Worm (Caenorhabditis elegans) whole organism, early embryonic: ENCODE measurements around the gene F55G7.5.

Experiments
- B0310.2 ChIP-seq: sonication (generic microtip); optimal IDR thresholded peaks from 2 replicates; lab custom pipeline; 2016; ENCODE audit warnings: mild to moderate bottlenecking, missing genetic modification characterization, missing compliant biosample characterization
- F13C5.2 ChIP-seq: sonication (generic microtip); optimal IDR thresholded peaks from 2 replicates; lab custom pipeline; 2017; ENCODE audit warnings: mild to moderate bottlenecking, missing genetic modification characterization, inconsistent platforms, missing compliant biosample characterization
- aly-1 ChIP-seq: sonication (generic microtip); optimal IDR thresholded peaks from 2 replicates; lab custom pipeline; 2016; ENCODE audit warnings: missing genetic modification characterization, missing compliant biosample characterization
- ama-1 ChIP-seq: fragments of 150-350 bp; optimal IDR thresholded peaks from 2 replicates; lab custom pipeline; 2014
- ceh-13 ChIP-seq: fragments of 200-800 bp; sonication (Bioruptor generic); optimal IDR thresholded peaks from 2 replicates; lab custom pipeline; 2018; ENCODE audit warnings: mild to moderate bottlenecking, missing genetic modification characterization, missing compliant biosample characterization
- ceh-36 ChIP-seq: sonication (generic microtip); optimal IDR thresholded peaks from 2 replicates; lab custom pipeline; 2016; ENCODE audit warnings: missing genetic modification characterization, inconsistent platforms, missing compliant biosample characterization
- ets-7 ChIP-seq: sonication (generic microtip); optimal IDR thresholded peaks from 2 replicates; lab custom pipeline; 2016; ENCODE audit warnings: missing genotype, missing genetic modification characterization, missing compliant biosample characterization
- flt-1 ChIP-seq: fragments of 200-800 bp; sonication (Bioruptor generic); IDR thresholded peaks from 2 replicates; pipeline ENCODE4 v1.3.6; 2022; ENCODE audit warnings: missing genetic modification characterization, missing compliant biosample characterization
- hmbx-1 ChIP-seq: sonication (generic microtip); optimal IDR thresholded peaks from 2 replicates; lab custom pipeline; 2016; ENCODE audit warnings: mild to moderate bottlenecking, missing genetic modification characterization, missing compliant biosample characterization
- hmg-4 ChIP-seq: fragments of 200-800 bp; sonication (Bioruptor generic); optimal IDR thresholded peaks from 2 replicates; lab custom pipeline; 2018; ENCODE audit warnings: mild to moderate bottlenecking, missing genetic modification characterization, missing compliant biosample characterization
- hnd-1 ChIP-seq: sonication (generic microtip); optimal IDR thresholded peaks from 2 replicates; lab custom pipeline; 2016; ENCODE audit warnings: missing genetic modification characterization, missing compliant biosample characterization
- pes-1 ChIP-seq: fragments of 200-800 bp; sonication (Bioruptor generic); IDR thresholded peaks from 2 replicates; pipeline ENCODE4 v1.3.6; 2022; ENCODE audit warnings: missing genetic modification reagents, missing genetic modification characterization, missing compliant biosample characterization
- scrt-1 ChIP-seq: fragments of 200-800 bp; sonication (Bioruptor generic); IDR thresholded peaks from 2 replicates; pipeline ENCODE4 v1.3.6; 2022; ENCODE audit warnings: missing genetic modification characterization, missing compliant biosample characterization
- sea-1 ChIP-seq: fragments of 200-800 bp; sonication (Bioruptor generic); conservative IDR thresholded peaks from 2 replicates; pipeline ENCODE4 v1.3.6; 2022; ENCODE audit warnings: missing genetic modification characterization, missing compliant biosample characterization
- tbx-11 ChIP-seq: fragments of 200-800 bp; sonication (Bioruptor generic); IDR thresholded peaks from 2 replicates; pipeline ENCODE4 v1.3.6; 2022; ENCODE audit warnings: missing genetic modification characterization, missing compliant biosample characterization
- tbx-37 ChIP-seq: fragments of 200-800 bp; sonication (Bioruptor generic); conservative IDR thresholded peaks from 2 replicates; pipeline ENCODE4 v1.3.6; 2022; ENCODE audit warnings: missing genetic modification reagents, missing genetic modification characterization, missing compliant biosample characterization
- tra-4 ChIP-seq: sonication (generic microtip); optimal IDR thresholded peaks from 2 replicates; lab custom pipeline; 2017; ENCODE audit warnings: missing genetic modification characterization, missing compliant biosample characterization

The F55G7.5 gene

DNA sequence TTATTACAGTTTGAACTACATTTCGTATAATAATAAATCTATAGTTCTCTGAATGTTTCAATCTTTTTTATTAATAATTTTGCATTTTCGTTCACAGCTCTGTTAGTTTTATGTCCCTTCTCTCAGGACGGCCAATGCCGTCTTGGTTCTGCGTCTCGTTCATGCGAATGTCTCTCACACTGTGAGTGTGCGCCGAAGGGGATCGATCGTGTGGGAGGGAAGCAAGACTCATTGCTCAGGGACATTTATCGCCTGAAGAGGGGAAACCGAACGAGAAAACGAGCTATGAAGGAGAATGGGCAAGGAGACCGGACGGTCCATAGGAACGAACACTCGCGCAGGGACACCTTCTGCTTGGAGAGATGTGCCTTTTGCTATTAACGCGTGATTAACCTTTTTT lies 39.7 kb downstream of the F55G7.5 start:
- TF ChIP-seq hnd-1 (tag; lab: Kevin White, UChicago) = no peak
- TF ChIP-seq sea-1 (GFP tag; lab: Robert Waterston, UW) = no peak
- TF ChIP-seq aly-1 (tag; lab: Kevin White, UChicago) = no peak
- TF ChIP-seq F13C5.2 = no peak
- TF ChIP-seq scrt-1 (GFP tag; lab: Robert Waterston, UW) = no peak
- TF ChIP-seq tbx-11 (GFP tag; lab: Robert Waterston, UW) = no peak
- no peak for TF ChIP-seq pes-1 (GFP tag; lab: Robert Waterston, UW)
- no peak for TF ChIP-seq ets-7 (tag; lab: Kevin White, UChicago)
- no peak for TF ChIP-seq hmbx-1 (tag; lab: Kevin White, UChicago)
- no peak for TF ChIP-seq flt-1 (GFP tag; lab: Robert Waterston, UW)
- TF ChIP-seq hmg-4 (GFP tag; lab: Kevin White, UChicago) = no peak
- no peak for TF ChIP-seq tbx-37 (GFP tag; lab: Robert Waterston, UW)
- TF ChIP-seq ceh-13 (GFP tag; lab: Kevin White, UChicago) = no peak
- no peak for TF ChIP-seq ama-1
- TF ChIP-seq tra-4 = no peak
- no peak for TF ChIP-seq B0310.2 (tag; lab: Kevin White, UChicago)
- no peak for TF ChIP-seq ceh-36 (tag; lab: Kevin White, UChicago)

DNA sequence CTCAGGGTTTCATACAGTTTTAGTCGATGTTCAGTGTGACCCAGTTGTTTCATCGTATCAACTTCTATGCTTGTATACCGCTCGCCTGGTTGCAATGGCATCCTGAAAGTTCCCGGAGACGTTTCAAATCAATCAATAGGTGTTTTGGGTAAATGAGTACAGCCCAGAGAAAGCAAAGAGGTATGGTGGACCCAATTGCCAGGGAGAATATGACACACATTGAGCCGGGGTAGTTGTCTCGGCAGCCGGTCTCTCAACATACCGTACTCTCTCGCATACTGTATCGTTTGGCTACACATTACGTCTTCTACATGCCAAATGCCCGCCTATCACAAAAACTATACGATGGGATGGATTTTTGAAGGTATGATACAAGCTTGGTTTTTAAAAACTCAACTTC lies 40.7 kb downstream of the F55G7.5 start, which contains the start of gene Y62H9A.9:
TSS of gene Y62H9A.9 (minus strand) at position 101 of the 400 bp plus-strand sequence.
- TF ChIP-seq ama-1 = no peak
- no peak for TF ChIP-seq flt-1 (GFP tag; lab: Robert Waterston, UW)
- TF ChIP-seq hnd-1 (tag; lab: Kevin White, UChicago) = no peak
- no peak for TF ChIP-seq sea-1 (GFP tag; lab: Robert Waterston, UW)
- no peak for TF ChIP-seq ets-7 (tag; lab: Kevin White, UChicago)
- no peak for TF ChIP-seq tbx-11 (GFP tag; lab: Robert Waterston, UW)
- TF ChIP-seq tra-4 = no peak
- no peak for TF ChIP-seq hmbx-1 (tag; lab: Kevin White, UChicago)
- TF ChIP-seq ceh-13 (GFP tag; lab: Kevin White, UChicago) = no peak
- TF ChIP-seq pes-1 (GFP tag; lab: Robert Waterston, UW) = no peak
- TF ChIP-seq aly-1 (tag; lab: Kevin White, UChicago) = no peak
- TF ChIP-seq ceh-36 (tag; lab: Kevin White, UChicago) = no peak
- no peak for TF ChIP-seq B0310.2 (tag; lab: Kevin White, UChicago)
- no peak for TF ChIP-seq scrt-1 (GFP tag; lab: Robert Waterston, UW)
- no peak for TF ChIP-seq F13C5.2
- TF ChIP-seq tbx-37 (GFP tag; lab: Robert Waterston, UW) = no peak

DNA sequence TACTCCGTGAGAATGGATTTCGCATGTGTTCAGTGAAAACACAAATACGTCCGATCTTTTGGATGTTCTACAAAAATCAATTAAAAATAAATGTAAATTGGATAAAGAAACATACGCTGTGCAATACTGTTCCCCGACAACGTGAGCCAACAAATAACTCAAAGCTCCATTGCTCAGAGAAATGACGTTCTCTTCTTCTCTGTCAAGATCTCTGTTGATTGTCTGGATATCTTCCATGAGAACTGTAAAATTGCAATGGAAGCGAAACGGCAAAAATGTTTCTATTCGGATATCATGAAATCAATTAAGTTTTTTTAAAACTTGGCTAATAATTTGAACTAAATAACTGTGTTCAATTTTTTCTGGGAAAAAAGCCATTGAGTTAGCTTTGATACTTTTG lies 42.0 kb downstream of the F55G7.5 start:
- TF ChIP-seq ama-1 = no peak
- TF ChIP-seq sea-1 (GFP tag; lab: Robert Waterston, UW) = no peak
- TF ChIP-seq hnd-1 (tag; lab: Kevin White, UChicago) = no peak
- no peak for TF ChIP-seq tbx-37 (GFP tag; lab: Robert Waterston, UW)
- no peak for TF ChIP-seq ceh-36 (tag; lab: Kevin White, UChicago)
- TF ChIP-seq B0310.2 (tag; lab: Kevin White, UChicago) = no peak
- no peak for TF ChIP-seq hmbx-1 (tag; lab: Kevin White, UChicago)
- TF ChIP-seq tra-4 = no peak
- no peak for TF ChIP-seq ceh-13 (GFP tag; lab: Kevin White, UChicago)
- TF ChIP-seq pes-1 (GFP tag; lab: Robert Waterston, UW) = no peak
- TF ChIP-seq flt-1 (GFP tag; lab: Robert Waterston, UW) = no peak
- no peak for TF ChIP-seq hmg-4 (GFP tag; lab: Kevin White, UChicago)
- no peak for TF ChIP-seq scrt-1 (GFP tag; lab: Robert Waterston, UW)
- TF ChIP-seq tbx-11 (GFP tag; lab: Robert Waterston, UW) = no peak
- no peak for TF ChIP-seq aly-1 (tag; lab: Kevin White, UChicago)
- no peak for TF ChIP-seq ets-7 (tag; lab: Kevin White, UChicago)
- TF ChIP-seq F13C5.2 = no peak

DNA sequence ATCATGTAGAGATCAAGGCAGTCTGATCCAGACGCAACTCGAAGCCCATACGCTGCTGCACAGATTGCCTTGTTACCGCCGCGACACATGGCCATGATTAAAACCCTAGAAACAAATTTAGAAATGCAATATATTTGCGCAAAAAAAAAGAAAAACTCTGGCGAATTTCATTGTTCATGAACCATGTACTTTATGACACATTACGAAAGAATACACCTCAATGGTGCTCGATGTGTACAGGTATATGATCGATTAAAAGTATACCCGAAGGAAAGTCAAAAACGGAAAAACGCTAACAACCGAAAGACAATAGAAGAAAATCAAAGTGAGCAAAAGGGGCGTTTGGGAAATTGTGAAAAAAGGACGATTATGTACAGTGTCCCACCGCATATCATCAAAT lies 46.4 kb downstream of the F55G7.5 start, which contains the start of gene Y62H9A.8:
TSS of gene Y62H9A.8 (minus strand) at position 101 of the 400 bp plus-strand sequence.
- no peak for TF ChIP-seq tra-4
- TF ChIP-seq B0310.2 (tag; lab: Kevin White, UChicago) = no peak
- no peak for TF ChIP-seq flt-1 (GFP tag; lab: Robert Waterston, UW)
- no peak for TF ChIP-seq ets-7 (tag; lab: Kevin White, UChicago)
- TF ChIP-seq tbx-11 (GFP tag; lab: Robert Waterston, UW) = no peak
- no peak for TF ChIP-seq scrt-1 (GFP tag; lab: Robert Waterston, UW)
- TF ChIP-seq tbx-37 (GFP tag; lab: Robert Waterston, UW) = no peak
- no peak for TF ChIP-seq ceh-13 (GFP tag; lab: Kevin White, UChicago)
- no peak for TF ChIP-seq hnd-1 (tag; lab: Kevin White, UChicago)
- no peak for TF ChIP-seq ama-1
- no peak for TF ChIP-seq ceh-36 (tag; lab: Kevin White, UChicago)
- no peak for TF ChIP-seq F13C5.2
- TF ChIP-seq hmbx-1 (tag; lab: Kevin White, UChicago) = no peak
- no peak for TF ChIP-seq sea-1 (GFP tag; lab: Robert Waterston, UW)
- no peak for TF ChIP-seq pes-1 (GFP tag; lab: Robert Waterston, UW)
- TF ChIP-seq aly-1 (tag; lab: Kevin White, UChicago) = no peak
